Worm (Caenorhabditis elegans) whole organism, midembryonic: ENCODE results near the gene K02A6.2.

ENCODE experiments used
- T22C8.4 ChIP-seq: fragments of 200-800 bp; sonication (Bioruptor generic); IDR thresholded peaks from 2 replicates; pipeline ENCODE4 v1.3.6; 2022; ENCODE audit warnings: missing genetic modification characterization, missing compliant biosample characterization
- cog-1 ChIP-seq: sonication (generic microtip); optimal IDR thresholded peaks from 2 replicates; lab custom pipeline; 2016; ENCODE audit warnings: missing genetic modification characterization, missing compliant biosample characterization
- flt-1 ChIP-seq: fragments of 200-800 bp; sonication (Bioruptor generic); IDR thresholded peaks from 2 replicates; pipeline ENCODE4 v1.3.6; 2022; ENCODE audit warnings: missing genetic modification characterization, missing compliant biosample characterization
- klf-2 ChIP-seq: fragments of 200-800 bp; sonication (Bioruptor generic); conservative IDR thresholded peaks from 2 replicates; pipeline ENCODE4 v1.3.6; 2022; ENCODE audit warnings: missing genetic modification reagents, missing genetic modification characterization, missing compliant biosample characterization
- med-1 ChIP-seq: sonication (generic microtip); optimal IDR thresholded peaks from 2 replicates; lab custom pipeline; 2017; ENCODE audit warnings: missing genetic modification characterization, mild to moderate bottlenecking, missing compliant biosample characterization, antibody characterized with exemption, missing genetic modification reagents; ENCODE audit not compliant: insufficient read depth
- ref-1 ChIP-seq: fragments of 200-800 bp; sonication (Bioruptor generic); conservative IDR thresholded peaks from 2 replicates; pipeline ENCODE4 v1.3.6; 2022; ENCODE audit warnings: missing genetic modification reagents, missing genetic modification characterization, missing compliant biosample characterization
- tab-1 ChIP-seq: fragments of 200-800 bp; sonication (Bioruptor generic); IDR thresholded peaks from 2 replicates; pipeline ENCODE4 v1.3.6; 2022; ENCODE audit warnings: missing genetic modification characterization, missing compliant biosample characterization
- ztf-23 ChIP-seq: fragments of 200-800 bp; sonication (Bioruptor generic); IDR thresholded peaks from 2 replicates; pipeline ENCODE4 v1.3.6; 2022; ENCODE audit warnings: missing genetic modification reagents, missing genetic modification characterization, missing compliant biosample characterization
- ztf-29 ChIP-seq: fragments of 200-800 bp; sonication (Bioruptor generic); IDR thresholded peaks from 2 replicates; pipeline ENCODE4 v1.3.6; 2022; ENCODE audit warnings: missing genetic modification reagents, missing genetic modification characterization, missing compliant biosample characterization

Gene K02A6.2

ce11 chrX:8224916-8225315, at the start of gene K02A6.2:
Gene K02A6.2 (minus strand): TSS chrX:8225016.
- TF ChIP-seq ztf-29 (GFP tag; lab: Robert Waterston, UW) (no peak), klf-2 (GFP tag; lab: Robert Waterston, UW) (no peak), ztf-23 (GFP tag; lab: Robert Waterston, UW) (no peak), tab-1 (GFP tag; lab: Robert Waterston, UW) (no peak)

- TF ChIP-seq ztf-29 (GFP tag; lab: Robert Waterston, UW) (no peak), klf-2 (GFP tag; lab: Robert Waterston, UW) (no peak), cog-1 (tag; lab: Kevin White, UChicago) (no peak), ref-1 (GFP tag; lab: Robert Waterston, UW) (no peak), tab-1 (GFP tag; lab: Robert Waterston, UW) (no peak), flt-1 (GFP tag; lab: Robert Waterston, UW) (no peak), T22C8.4 (GFP tag; lab: Robert Waterston, UW) (no peak), med-1 (no peak), ztf-23 (GFP tag; lab: Robert Waterston, UW) (no peak)
Measured at ce11 chrX:8273496-8273895, 48.7 kb upstream of the K02A6.2 start.

- no peak for TF ChIP-seq ref-1 (GFP tag; lab: Robert Waterston, UW)
- TF ChIP-seq ztf-23 (GFP tag; lab: Robert Waterston, UW) = no peak
- TF ChIP-seq med-1 = no peak
Measured at ce11 chrX:8270971-8271553, 46.2 kb upstream of the K02A6.2 start, which contains the start of gene cutl-29. Gene cutl-29 (minus strand): TSS chrX:8271021.

- no peak for TF ChIP-seq ref-1 (GFP tag; lab: Robert Waterston, UW)
- no peak for TF ChIP-seq klf-2 (GFP tag; lab: Robert Waterston, UW)
- no peak for TF ChIP-seq med-1
Measured at ce11 chrX:8268083-8268482, 43.3 kb upstream of the K02A6.2 start.

ce11 chrX:8262734-8263133, 37.9 kb upstream of the K02A6.2 start:
- TF ChIP-seq T22C8.4 (GFP tag; lab: Robert Waterston, UW) = no peak
- no peak for TF ChIP-seq ztf-29 (GFP tag; lab: Robert Waterston, UW)
- no peak for TF ChIP-seq cog-1 (tag; lab: Kevin White, UChicago)
- TF ChIP-seq tab-1 (GFP tag; lab: Robert Waterston, UW) = no peak
- TF ChIP-seq klf-2 (GFP tag; lab: Robert Waterston, UW) = no peak
- no peak for TF ChIP-seq ref-1 (GFP tag; lab: Robert Waterston, UW)
- TF ChIP-seq med-1 = no peak
- TF ChIP-seq ztf-23 (GFP tag; lab: Robert Waterston, UW) = no peak
- TF ChIP-seq flt-1 (GFP tag; lab: Robert Waterston, UW) = no peak

ce11 chrX:8261125-8261684, 36.4 kb upstream of the K02A6.2 start, which contains the start of gene M60.7:
Gene M60.7 (minus strand): TSS chrX:8261175.
- no peak for TF ChIP-seq tab-1 (GFP tag; lab: Robert Waterston, UW)
- TF ChIP-seq T22C8.4 (GFP tag; lab: Robert Waterston, UW) = no peak
- TF ChIP-seq ztf-29 (GFP tag; lab: Robert Waterston, UW) = no peak
- no peak for TF ChIP-seq med-1
- TF ChIP-seq ztf-23 (GFP tag; lab: Robert Waterston, UW) = no peak
- TF ChIP-seq cog-1 (tag; lab: Kevin White, UChicago) = no peak

DNA sequence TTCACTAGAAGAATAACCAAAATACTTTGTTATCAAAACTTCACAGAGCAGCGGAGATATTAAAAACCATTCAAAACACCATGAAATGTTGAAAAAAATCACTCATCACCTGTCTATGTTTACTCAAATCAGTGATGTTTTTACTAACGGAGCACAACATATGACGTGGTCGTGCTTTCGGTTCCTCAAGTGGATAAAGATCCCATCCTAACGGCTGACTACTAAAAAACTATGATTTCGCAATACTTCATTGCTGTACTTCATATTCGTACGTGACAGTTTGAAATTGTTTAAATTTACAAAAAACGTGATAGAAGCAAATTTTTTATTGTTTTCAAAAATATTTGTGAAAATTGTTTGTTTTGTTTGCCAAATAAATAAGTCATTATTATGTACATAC, 32.9 kb upstream of the K02A6.2 start:
- TF ChIP-seq ref-1 (GFP tag; lab: Robert Waterston, UW) (no peak), tab-1 (GFP tag; lab: Robert Waterston, UW) (no peak), ztf-23 (GFP tag; lab: Robert Waterston, UW) (no peak), med-1 (no peak), T22C8.4 (GFP tag; lab: Robert Waterston, UW) (no peak), cog-1 (tag; lab: Kevin White, UChicago) (no peak), flt-1 (GFP tag; lab: Robert Waterston, UW) (no peak), ztf-29 (GFP tag; lab: Robert Waterston, UW) (no peak), klf-2 (GFP tag; lab: Robert Waterston, UW) (no peak)

- TF ChIP-seq med-1 = no peak
- TF ChIP-seq flt-1 (GFP tag; lab: Robert Waterston, UW) = no peak
- TF ChIP-seq tab-1 (GFP tag; lab: Robert Waterston, UW) = no peak
- TF ChIP-seq T22C8.4 (GFP tag; lab: Robert Waterston, UW) = no peak
- TF ChIP-seq ref-1 (GFP tag; lab: Robert Waterston, UW) = no peak
- no peak for TF ChIP-seq klf-2 (GFP tag; lab: Robert Waterston, UW)
- no peak for TF ChIP-seq ztf-29 (GFP tag; lab: Robert Waterston, UW)
Measured at ce11 chrX:8255433-8255832, 30.6 kb upstream of the K02A6.2 start.

DNA sequence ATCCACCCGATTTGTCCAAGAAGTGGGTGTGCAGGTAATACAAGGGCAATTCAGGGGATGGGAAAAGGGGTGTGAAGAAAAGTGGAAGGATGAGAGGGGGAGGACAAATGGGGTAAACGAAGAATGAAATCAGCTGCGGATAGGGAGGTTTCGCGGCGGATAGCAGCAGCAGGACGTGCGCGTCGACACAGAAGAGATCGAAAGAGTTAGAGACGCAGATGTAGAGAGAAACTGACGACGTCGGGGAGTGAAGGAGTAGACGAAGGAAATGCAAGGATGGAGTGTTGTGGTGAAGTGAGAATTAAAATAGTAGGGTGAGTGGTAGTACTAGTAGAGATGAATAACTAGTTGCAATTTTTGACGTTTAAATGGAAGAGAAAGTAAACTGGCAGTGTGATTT, 27.5 kb upstream of the K02A6.2 start, which contains the start of gene M60.6:
TSS of gene M60.6 (minus strand) at position 166 of the 400 bp plus-strand sequence.
- TF ChIP-seq ref-1 (GFP tag; lab: Robert Waterston, UW) (no peak), cog-1 (tag; lab: Kevin White, UChicago) (no peak), ztf-23 (GFP tag; lab: Robert Waterston, UW) (no peak), T22C8.4 (GFP tag; lab: Robert Waterston, UW) (no peak), tab-1 (GFP tag; lab: Robert Waterston, UW) (no peak), ztf-29 (GFP tag; lab: Robert Waterston, UW) (no peak), flt-1 (GFP tag; lab: Robert Waterston, UW) (no peak), klf-2 (GFP tag; lab: Robert Waterston, UW) (no peak)

DNA sequence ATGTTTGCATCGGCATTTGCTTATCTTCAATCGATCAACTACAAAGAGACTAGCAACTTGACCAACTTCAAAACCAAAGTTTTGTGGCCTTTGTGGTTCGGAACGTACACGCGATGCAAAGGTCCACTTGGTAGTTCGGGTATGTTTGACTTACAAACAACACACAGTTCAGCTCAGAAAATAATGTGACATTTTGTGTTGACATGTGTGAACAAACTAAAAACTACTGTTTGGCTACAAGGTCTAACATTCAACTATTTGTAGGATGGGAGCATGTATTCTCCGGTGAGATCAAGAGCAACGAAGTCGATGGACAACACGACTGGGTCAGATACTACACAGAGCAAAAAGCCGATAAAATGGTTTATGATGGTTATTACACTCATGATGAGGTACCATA, 22.3 kb upstream of the K02A6.2 start:
- no peak for TF ChIP-seq med-1
- no peak for TF ChIP-seq tab-1 (GFP tag; lab: Robert Waterston, UW)
- TF ChIP-seq ztf-29 (GFP tag; lab: Robert Waterston, UW) = no peak
- no peak for TF ChIP-seq ref-1 (GFP tag; lab: Robert Waterston, UW)
- TF ChIP-seq T22C8.4 (GFP tag; lab: Robert Waterston, UW) = no peak
